Fruit fly (Drosophila melanogaster) whole organism, embryonic: Measurements from ENCODE around the gene CG14229.

Experiments
- Adf1 ChIP-seq: fragments of 200-800 bp; sonication (Bioruptor generic); IDR thresholded peaks from 2 replicates; pipeline ENCODE4 v1.3.6; 2022; ENCODE audit warnings: missing biosample characterization, missing genetic modification characterization
- CG10979 ChIP-seq: fragments of 200-800 bp; sonication (Bioruptor generic); optimal IDR thresholded peaks from 2 replicates; lab custom pipeline; 2018; ENCODE audit warnings: missing biosample characterization, mild to moderate bottlenecking, missing genetic modification characterization, moderate library complexity
- CG12769 ChIP-seq: fragments of 200-800 bp; sonication (Bioruptor generic); optimal IDR thresholded peaks from 2 replicates; lab custom pipeline; 2019; ENCODE audit warnings: missing biosample characterization, mild to moderate bottlenecking, missing genetic modification characterization, moderate library complexity
- CG12942 ChIP-seq: fragments of 200-800 bp; sonication (Bioruptor generic); optimal IDR thresholded peaks from 3 replicates; lab custom pipeline; 2016; ENCODE audit warnings: missing biosample characterization, missing genetic modification characterization
- CG13775 ChIP-seq: fragments of 200-800 bp; sonication (Bioruptor generic); optimal IDR thresholded peaks from 3 replicates; lab custom pipeline; 2017; ENCODE audit warnings: missing biosample characterization, mild to moderate bottlenecking, missing genetic modification characterization
- CG14050 ChIP-seq: fragments of 200-800 bp; sonication (Bioruptor generic); IDR thresholded peaks from 3 replicates; pipeline ENCODE4 v1.3.6; 2022; ENCODE audit warnings: missing biosample characterization, missing genetic modification characterization
- CG16863 ChIP-seq: fragments of 200-800 bp; sonication (Bioruptor generic); optimal IDR thresholded peaks from 3 replicates; lab custom pipeline; 2016; ENCODE audit warnings: missing biosample characterization, missing genetic modification characterization
- CG18599 ChIP-seq: fragments of 200-800 bp; sonication (Bioruptor generic); optimal IDR thresholded peaks from 3 replicates; lab custom pipeline; 2017; ENCODE audit warnings: missing biosample characterization, missing genetic modification characterization, mild to moderate bottlenecking, moderate library complexity, missing genetic modification reagents
- CG2120 ChIP-seq: fragments of 200-800 bp; sonication (Bioruptor generic); optimal IDR thresholded peaks from 3 replicates; lab custom pipeline; 2016; ENCODE audit warnings: missing biosample characterization, missing genetic modification characterization
- CG33557 ChIP-seq: fragments of 200-800 bp; sonication (Bioruptor generic); optimal IDR thresholded peaks from 2 replicates; lab custom pipeline; 2019; ENCODE audit warnings: missing biosample characterization, mild to moderate bottlenecking, missing genetic modification characterization, moderate library complexity
- CG6654 ChIP-seq: fragments of 200-800 bp; sonication (Bioruptor generic); optimal IDR thresholded peaks from 2 replicates; lab custom pipeline; 2017; ENCODE audit warnings: missing biosample characterization, mild to moderate bottlenecking, missing genetic modification characterization
- CG7839 ChIP-seq: fragments of 200-800 bp; sonication (Bioruptor generic); optimal IDR thresholded peaks from 3 replicates; lab custom pipeline; 2018; ENCODE audit warnings: missing biosample characterization, mild to moderate bottlenecking, missing genetic modification characterization, moderate library complexity
- CG7963 ChIP-seq: fragments of 200-800 bp; sonication (Bioruptor generic); IDR thresholded peaks from 3 replicates; pipeline ENCODE4 v1.3.6; 2022; ENCODE audit warnings: missing biosample characterization, missing genetic modification characterization; ENCODE audit not compliant: partially characterized antibody
- CG8281 ChIP-seq: fragments of 200-800 bp; sonication (Bioruptor generic); optimal IDR thresholded peaks from 2 replicates; lab custom pipeline; 2018; ENCODE audit warnings: missing biosample characterization, mild to moderate bottlenecking, missing genetic modification characterization, moderate library complexity
- CG8924 ChIP-seq: fragments of 200-800 bp; optimal IDR thresholded peaks from 3 replicates; lab custom pipeline; 2019; ENCODE audit warnings: missing biosample characterization, mild to moderate bottlenecking, missing genetic modification characterization, moderate library complexity
- CG9437 ChIP-seq: fragments of 200-800 bp; sonication (Bioruptor generic); optimal IDR thresholded peaks from 2 replicates; lab custom pipeline; 2018; ENCODE audit warnings: missing biosample characterization, mild to moderate bottlenecking, missing genetic modification characterization
- Dad ChIP-seq: fragments of 200-800 bp; sonication (Bioruptor generic); optimal IDR thresholded peaks from 3 replicates; lab custom pipeline; 2016; ENCODE audit warnings: missing biosample characterization, missing genetic modification characterization
- Drgx ChIP-seq: fragments of 200-800 bp; sonication (Bioruptor generic); IDR thresholded peaks from 2 replicates; pipeline ENCODE4 v1.3.6; 2022; ENCODE audit warnings: missing biosample characterization, missing genetic modification characterization
- GATAe ChIP-seq: fragments of 200-800 bp; sonication (Bioruptor generic); conservative IDR thresholded peaks from 2 replicates; pipeline ENCODE4 v1.3.6; 2022; ENCODE audit warnings: missing biosample characterization, missing genetic modification characterization
- HLH54F ChIP-seq: fragments of 200-800 bp; sonication (Bioruptor generic); optimal IDR thresholded peaks from 3 replicates; lab custom pipeline; 2016; ENCODE audit warnings: missing biosample characterization, missing genetic modification characterization
- HmgZ ChIP-seq: fragments of 200-800 bp; sonication (Bioruptor generic); optimal IDR thresholded peaks from 2 replicates; lab custom pipeline; 2018; ENCODE audit warnings: missing biosample characterization, mild to moderate bottlenecking, missing genetic modification characterization
- Hmx ChIP-seq: fragments of 200-800 bp; sonication (Bioruptor generic); optimal IDR thresholded peaks from 2 replicates; lab custom pipeline; 2016; ENCODE audit warnings: missing biosample characterization, missing genetic modification characterization
- Hr39 ChIP-seq: fragments of >200 bp; optimal IDR thresholded peaks from 2 replicates; lab custom pipeline; 2017
- Hsf ChIP-seq: fragments of 200-800 bp; sonication (Bioruptor generic); optimal IDR thresholded peaks from 3 replicates; lab custom pipeline; 2016; ENCODE audit warnings: missing biosample characterization, missing genetic modification characterization
- Lpt ChIP-seq: fragments of >200 bp; optimal IDR thresholded peaks from 2 replicates; lab custom pipeline; 2018; ENCODE audit warnings: missing biosample characterization, missing genetic modification characterization
- MBD-R2 ChIP-seq: fragments of 200-800 bp; sonication (Bioruptor generic); IDR thresholded peaks from 2 replicates; pipeline ENCODE4 v1.3.6; 2022; ENCODE audit warnings: missing biosample characterization, missing genetic modification characterization
- NK7.1 ChIP-seq: fragments of 200-800 bp; sonication (Bioruptor generic); optimal IDR thresholded peaks from 3 replicates; lab custom pipeline; 2016; ENCODE audit warnings: missing biosample characterization, missing genetic modification characterization
- Oaz ChIP-seq: fragments of 200-800 bp; sonication (Bioruptor generic); IDR thresholded peaks from 2 replicates; pipeline ENCODE4 v1.3.6; 2022; ENCODE audit warnings: missing biosample characterization, missing genetic modification characterization
- Ravus ChIP-seq: fragments of 200-800 bp; sonication (Bioruptor generic); IDR thresholded peaks from 2 replicates; pipeline ENCODE4 v1.3.6; 2022; ENCODE audit warnings: missing biosample characterization, missing genetic modification characterization
- Scr ChIP-seq: fragments of 200-800 bp; sonication (Bioruptor generic); IDR thresholded peaks from 2 replicates; pipeline ENCODE4 v1.3.6; 2022; ENCODE audit warnings: missing biosample characterization, missing genetic modification characterization; ENCODE audit not compliant: partially characterized antibody
- Tbp ChIP-seq: fragments of >200 bp; optimal IDR thresholded peaks from 2 replicates; lab custom pipeline; 2018; ENCODE audit warnings: missing biosample characterization, missing genetic modification characterization
- amos ChIP-seq: fragments of 200-800 bp; sonication (Bioruptor generic); IDR thresholded peaks from 2 replicates; pipeline ENCODE4 v1.3.6; 2022; ENCODE audit warnings: missing biosample characterization, missing genetic modification characterization; ENCODE audit not compliant: partially characterized antibody
- ato ChIP-seq: fragments of 200-800 bp; sonication (Bioruptor generic); IDR thresholded peaks from 2 replicates; pipeline ENCODE4 v1.3.6; 2022; ENCODE audit warnings: missing biosample characterization, missing genetic modification characterization; ENCODE audit not compliant: partially characterized antibody
- bab2 ChIP-seq: fragments of 200-800 bp; sonication (Bioruptor generic); optimal IDR thresholded peaks from 2 replicates; lab custom pipeline; 2016; ENCODE audit warnings: missing biosample characterization, missing genetic modification characterization
- btn ChIP-seq: fragments of 200-800 bp; sonication (Bioruptor generic); optimal IDR thresholded peaks from 2 replicates; lab custom pipeline; 2016; ENCODE audit warnings: missing biosample characterization, missing genetic modification characterization
- crc ChIP-seq: fragments of 200-800 bp; sonication (Bioruptor generic); optimal IDR thresholded peaks from 2 replicates; lab custom pipeline; 2016; ENCODE audit warnings: missing biosample characterization, missing genetic modification characterization
- croc ChIP-seq: fragments of 200-800 bp; sonication (Bioruptor generic); conservative IDR thresholded peaks from 3 replicates; pipeline ENCODE4 v1.3.6; 2022; ENCODE audit warnings: missing biosample characterization, missing genetic modification characterization
- en ChIP-seq: fragments of 200-800 bp; sonication (Bioruptor generic); optimal IDR thresholded peaks from 2 replicates; lab custom pipeline; 2016; ENCODE audit warnings: missing biosample characterization, missing genetic modification characterization
- fd3F ChIP-seq: fragments of 200-800 bp; sonication (Bioruptor generic); optimal IDR thresholded peaks from 2 replicates; lab custom pipeline; 2018; ENCODE audit warnings: missing biosample characterization, mild to moderate bottlenecking, missing genetic modification characterization, moderate library complexity
- fd64A ChIP-seq: fragments of 200-800 bp; sonication (Bioruptor generic); optimal IDR thresholded peaks from 3 replicates; lab custom pipeline; 2018; ENCODE audit warnings: missing biosample characterization, mild to moderate bottlenecking, missing genetic modification characterization
- gsb ChIP-seq: fragments of 200-800 bp; sonication (Bioruptor generic); IDR thresholded peaks from 2 replicates; pipeline ENCODE4 v1.3.6; 2022; ENCODE audit warnings: missing biosample characterization, missing genetic modification characterization
- hb ChIP-seq: fragments of 200-800 bp; sonication (Bioruptor generic); IDR thresholded peaks from 3 replicates; pipeline ENCODE4 v1.3.6; 2022; ENCODE audit warnings: missing biosample characterization, missing genetic modification characterization; ENCODE audit not compliant: partially characterized antibody
- hth ChIP-seq: fragments of >200 bp; optimal IDR thresholded peaks from 2 replicates; lab custom pipeline; 2017; ENCODE audit warnings: inconsistent platforms
- lov ChIP-seq, 2 experiments: fragments of 200-800 bp in 1 of 2; fragments of >200 bp in 1 of 2; sonication (Bioruptor generic) in 1 of 2; IDR thresholded peaks in 1 of 2; optimal IDR thresholded peaks in 1 of 2; 2 replicates in 1 of 2; 3 replicates in 1 of 2; pipeline versions ENCODE4 v1.3.6 to Lab custom; 2017 to 2022; ENCODE audit warnings: missing biosample characterization in 1 of 2, missing genetic modification characterization in 1 of 2
- nerfin-1 ChIP-seq: fragments of 200-800 bp; sonication (Bioruptor generic); optimal IDR thresholded peaks from 3 replicates; lab custom pipeline; 2019; ENCODE audit warnings: missing biosample characterization, mild to moderate bottlenecking, missing genetic modification characterization, moderate library complexity
- org-1 ChIP-seq: fragments of 200-800 bp; sonication (Bioruptor generic); optimal IDR thresholded peaks from 2 replicates; lab custom pipeline; 2017; ENCODE audit warnings: missing biosample characterization, missing genetic modification characterization
- pzg ChIP-seq: fragments of 200-800 bp; sonication (Bioruptor generic); optimal IDR thresholded peaks from 3 replicates; lab custom pipeline; 2018; ENCODE audit warnings: missing biosample characterization, mild to moderate bottlenecking, missing genetic modification characterization, moderate library complexity
- sens ChIP-seq: fragments of 200-800 bp; sonication (Bioruptor generic); peaks from one replicate; lab custom pipeline; 2016; ENCODE audit warnings: missing biosample characterization, missing genetic modification characterization
- seq ChIP-seq: fragments of 200-800 bp; sonication (Bioruptor generic); IDR thresholded peaks from 2 replicates; pipeline ENCODE4 v1.3.6; 2022; ENCODE audit warnings: missing biosample characterization, missing genetic modification characterization
- shn ChIP-seq: fragments of 200-800 bp; sonication (Bioruptor generic); optimal IDR thresholded peaks from 3 replicates; lab custom pipeline; 2016; ENCODE audit warnings: missing biosample characterization, missing genetic modification characterization
- trh ChIP-seq: fragments of 200-800 bp; sonication (Bioruptor generic); optimal IDR thresholded peaks from 2 replicates; lab custom pipeline; 2016; ENCODE audit warnings: missing biosample characterization, missing genetic modification characterization
- tx ChIP-seq: fragments of 200-800 bp; sonication (Bioruptor generic); optimal IDR thresholded peaks from 2 replicates; lab custom pipeline; 2016; ENCODE audit warnings: missing biosample characterization, missing genetic modification characterization

Gene CG14229

dm6 chrX:19666991-19667409 is 28.1 kb downstream of the CG14229 start, which contains the start of gene Zw (continued):
- TF ChIP-seq tx (GFP tag; lab: Kevin White, UChicago) (no peak), Drgx (GFP tag; lab: Robert Waterston, UW) (peak; percentile 52), CG7963 (GFP tag; lab: Robert Waterston, UW) (no peak), Ravus (GFP tag; lab: Robert Waterston, UW) (no peak), HLH54F (peak; percentile 53), pzg (GFP tag; lab: Kevin White, UChicago) (no peak), CG2120 (GFP tag; lab: Kevin White, UChicago) (peak; percentile 73), Tbp (no peak), CG8281 (tag; lab: Kevin White, UChicago) (no peak), GATAe (GFP tag; lab: Robert Waterston, UW) (peak; percentile 13; the same call in 1 of the 2 replicates), CG12942 (no peak), btn (GFP tag; lab: Kevin White, UChicago) (no peak), gsb (peak; percentile 21; the same call in 1 of the 2 replicates), CG33557 (peak; percentile 29), nerfin-1 (peak; percentile 5), bab2 (GFP tag; lab: Kevin White, UChicago) (peak; percentile 32), Lpt (GFP tag; lab: Kevin White, UChicago) (no peak), Oaz (no peak), Hr39 (lab: Kevin White, UChicago) (no peak), croc (GFP tag; lab: Robert Waterston, UW) (peak; percentile 28; the same call in 1 of the 3 replicates), amos (GFP tag; lab: Robert Waterston, UW) (peak; percentile 67), Adf1 (GFP tag; lab: Robert Waterston, UW) (peak; percentile 83), CG16863 (GFP tag; lab: Kevin White, UChicago) (peak; percentile 47), Hsf (peak; percentile 23), en (GFP tag; lab: Kevin White, UChicago) (peak; percentile 0), Dad (no peak), Scr (GFP tag; lab: Robert Waterston, UW) (peak; percentile 8; the same call in 1 of the 2 replicates), CG10979 (tag; lab: Kevin White, UChicago) (peak; percentile 35), hth (lab: Kevin White, UChicago) (no peak), sens (GFP tag; lab: Kevin White, UChicago) (peak; percentile 81), NK7.1 (no peak), CG8924 (tag; lab: Kevin White, UChicago) (peak; percentile 1), HmgZ (tag; lab: Kevin White, UChicago) (peak; percentile 62), lov (optimal IDR thresholded peaks at IDR 0.05; lab: Kevin White, UChicago) (no peak), lov (GFP tag; IDR thresholded peaks at IDR 0.05; lab: Robert Waterston, UW) (no peak), CG14050 (no peak), CG12769 (tag; lab: Kevin White, UChicago) (peak; percentile 60), Hmx (GFP tag; lab: Kevin White, UChicago) (no peak), hb (GFP tag; lab: Robert Waterston, UW) (no peak), MBD-R2 (peak; percentile 38; the same call in 1 of the 2 replicates), ato (GFP tag; lab: Robert Waterston, UW) (no peak), fd64A (no peak), CG7839 (peak; percentile 66), fd3F (GFP tag; lab: Kevin White, UChicago) (no peak), CG13775 (no peak), trh (GFP tag; lab: Kevin White, UChicago) (no peak), CG6654 (GFP tag; lab: Kevin White, UChicago) (no peak), CG9437 (GFP tag; lab: Kevin White, UChicago) (no peak), crc (GFP tag; lab: Kevin White, UChicago) (no peak), CG18599 (peak; percentile 14), shn (GFP tag; lab: Kevin White, UChicago) (peak; percentile 35), seq (GFP tag; lab: Robert Waterston, UW) (peak; percentile 33; the same call in 1 of the 2 replicates), org-1 (GFP tag; lab: Kevin White, UChicago) (no peak)
